Worm (Caenorhabditis elegans): Measurements from ENCODE around the gene sri-70.

DNA sequence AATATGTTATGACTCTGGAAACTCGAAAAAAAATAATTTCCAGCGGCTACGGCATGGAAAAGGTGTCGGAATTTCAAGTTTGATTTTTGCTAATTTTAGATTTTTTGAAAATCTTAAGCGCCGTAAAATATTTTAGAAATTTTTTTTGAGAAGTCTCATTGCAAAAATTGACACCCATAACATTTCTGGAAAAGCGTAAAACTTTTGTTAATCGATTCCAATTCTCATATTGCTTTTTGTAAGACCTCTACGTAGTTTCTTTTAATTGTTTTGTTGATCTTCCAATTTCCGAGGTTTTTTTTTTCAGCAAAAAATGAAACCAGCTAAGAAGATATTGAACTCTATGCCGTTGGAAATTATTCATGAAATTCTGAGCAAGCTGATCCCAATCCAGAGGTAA, 44.0 kb upstream of the sri-70 start, which contains the start of gene fbxa-85:
- TF ChIP-seq pha-4 (tag; optimal IDR thresholded peaks at IDR 0.05) (no peak), nhr-76 (tag; optimal IDR thresholded peaks at IDR 0.05) (no peak), elt-3 (tag; optimal IDR thresholded peaks at IDR 0.05) (no peak), unc-62 (GFP tag; optimal IDR thresholded peaks at IDR 0.05) (no peak), snpc-4 (tag; optimal IDR thresholded peaks at IDR 0.05) (no peak), nhr-28 (tag; optimal IDR thresholded peaks at IDR 0.05) (no peak), nhr-237 (tag; optimal IDR thresholded peaks at IDR 0.05) (no peak), M03D4.4 (tag; optimal IDR thresholded peaks at IDR 0.05) (no peak), ces-1 (GFP tag; optimal IDR thresholded peaks at IDR 0.05) (no peak), ztf-11 (tag; optimal IDR thresholded peaks at IDR 0.05) (no peak), mep-1 (tag; optimal IDR thresholded peaks at IDR 0.05) (no peak), lsy-2 (tag; optimal IDR thresholded peaks at IDR 0.05) (no peak)

Measured in whole organism, mixed stage, embryonic.